Fruit fly (Drosophila melanogaster) Kc167 (cell line): ENCODE results near the gene bc10.

Source experiments
- insv ChIP-seq: fragments of >200 bp; optimal IDR thresholded peaks from 3 replicates; lab custom pipeline; 2018; ENCODE audit warnings: missing external identifiers
- psq ChIP-seq: fragments of >200 bp; optimal IDR thresholded peaks from 2 replicates; lab custom pipeline; 2017; ENCODE audit warnings: missing external identifiers

DNA sequence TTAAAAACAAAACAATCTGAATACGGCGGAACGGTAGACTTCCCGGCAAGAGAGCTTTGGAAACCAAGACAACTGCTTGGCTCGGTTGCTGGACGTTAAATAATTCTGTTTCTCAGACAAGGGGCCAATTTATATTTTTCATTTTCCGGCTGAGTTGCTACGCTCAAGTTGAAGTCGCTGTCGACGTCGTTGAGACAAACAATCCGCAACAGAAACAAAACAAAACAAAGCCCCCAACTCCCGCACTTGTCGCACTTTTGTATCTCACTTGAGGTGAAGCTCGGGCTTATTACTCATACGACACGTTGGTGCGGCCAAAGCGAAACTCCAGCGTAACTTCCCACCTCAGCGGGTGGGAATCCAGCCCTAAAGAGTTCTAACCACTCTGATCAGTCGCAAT lies 29.4 kb upstream of the bc10 start, which contains the start of gene CG13285:
- TF ChIP-seq psq (lab: Kevin White, UChicago) (no peak), insv (lab: Kevin White, UChicago) (no peak)
